Fruit fly (Drosophila melanogaster) whole organism, embryonic: Measurements from ENCODE around the gene Eig71Ej.

Experiments used
- ATbp ChIP-seq: fragments of 200-800 bp; sonication (Bioruptor generic); optimal IDR thresholded peaks from 2 replicates; lab custom pipeline; 2017; ENCODE audit warnings: missing biosample characterization, mild to moderate bottlenecking, missing genetic modification characterization, missing genetic modification reagents
- Ada2b ChIP-seq: fragments of 200-800 bp; sonication (Bioruptor generic); IDR thresholded peaks from 2 replicates; pipeline ENCODE4 v1.3.6; 2022; ENCODE audit warnings: missing biosample characterization, missing genetic modification characterization
- Antp ChIP-seq: fragments of 200-800 bp; sonication (Bioruptor generic); optimal IDR thresholded peaks from 3 replicates; lab custom pipeline; 2016; ENCODE audit warnings: missing biosample characterization, missing genetic modification characterization
- Asciz ChIP-seq: fragments of 200-800 bp; sonication (Bioruptor generic); optimal IDR thresholded peaks from 2 replicates; lab custom pipeline; 2017; ENCODE audit warnings: missing biosample characterization, mild to moderate bottlenecking, missing genetic modification characterization, missing genetic modification reagents
- B-H1 ChIP-seq: fragments of 200-800 bp; sonication (Bioruptor generic); IDR thresholded peaks from 3 replicates; pipeline ENCODE4 v1.3.6; 2022; ENCODE audit warnings: missing biosample characterization, missing genetic modification characterization
- CG10209 ChIP-seq: fragments of 200-800 bp; sonication (Bioruptor generic); optimal IDR thresholded peaks from 3 replicates; lab custom pipeline; 2017; ENCODE audit warnings: missing biosample characterization, mild to moderate bottlenecking, missing genetic modification characterization, missing genetic modification reagents
- CG1024 ChIP-seq: fragments of 200-800 bp; sonication (Bioruptor generic); IDR thresholded peaks from 2 replicates; pipeline ENCODE4 v1.3.6; 2022; ENCODE audit warnings: missing biosample characterization, missing genetic modification characterization
- CG10321 ChIP-seq: fragments of 200-800 bp; sonication (Bioruptor generic); IDR thresholded peaks from 2 replicates; pipeline ENCODE4 v1.3.6; 2022; ENCODE audit warnings: missing biosample characterization, missing genetic modification characterization
- CG11093 ChIP-seq: fragments of 200-800 bp; sonication (Bioruptor generic); IDR thresholded peaks from 3 replicates; pipeline ENCODE4 v1.3.6; 2022; ENCODE audit warnings: missing biosample characterization, missing genetic modification characterization
- CG11504 ChIP-seq: fragments of 200-800 bp; sonication (Bioruptor generic); optimal IDR thresholded peaks from 3 replicates; lab custom pipeline; 2019; ENCODE audit warnings: missing biosample characterization, mild to moderate bottlenecking, missing genetic modification characterization, moderate library complexity
- CG12659 ChIP-seq: fragments of 200-800 bp; sonication (Bioruptor generic); optimal IDR thresholded peaks from 3 replicates; lab custom pipeline; 2017; ENCODE audit warnings: mild to moderate bottlenecking, missing biosample characterization, missing genetic modification reagents, missing genetic modification characterization
- CG12769 ChIP-seq: fragments of 200-800 bp; sonication (Bioruptor generic); optimal IDR thresholded peaks from 2 replicates; lab custom pipeline; 2019; ENCODE audit warnings: missing biosample characterization, mild to moderate bottlenecking, missing genetic modification characterization, moderate library complexity
- CG12942 ChIP-seq: fragments of 200-800 bp; sonication (Bioruptor generic); optimal IDR thresholded peaks from 3 replicates; lab custom pipeline; 2016; ENCODE audit warnings: missing biosample characterization, missing genetic modification characterization
- CG15601 ChIP-seq: fragments of 200-800 bp; sonication (Bioruptor generic); optimal IDR thresholded peaks from 3 replicates; lab custom pipeline; 2019; ENCODE audit warnings: missing biosample characterization, mild to moderate bottlenecking, missing genetic modification characterization, moderate library complexity
- CG16863 ChIP-seq: fragments of 200-800 bp; sonication (Bioruptor generic); optimal IDR thresholded peaks from 3 replicates; lab custom pipeline; 2016; ENCODE audit warnings: missing biosample characterization, missing genetic modification characterization
- CG17186 ChIP-seq: fragments of 200-800 bp; sonication (Bioruptor generic); optimal IDR thresholded peaks from 3 replicates; lab custom pipeline; 2017; ENCODE audit warnings: missing biosample characterization, missing genetic modification reagents, missing genetic modification characterization
- CG18476 ChIP-seq: fragments of 200-800 bp; sonication (Bioruptor generic); optimal IDR thresholded peaks from 2 replicates; lab custom pipeline; 2016; ENCODE audit warnings: missing biosample characterization, mild to moderate bottlenecking, missing genetic modification characterization
- CG3407 ChIP-seq: fragments of 200-800 bp; sonication (Bioruptor generic); optimal IDR thresholded peaks from 2 replicates; lab custom pipeline; 2018; ENCODE audit warnings: missing biosample characterization, mild to moderate bottlenecking, missing genetic modification characterization
- CG6654 ChIP-seq: fragments of 200-800 bp; sonication (Bioruptor generic); optimal IDR thresholded peaks from 2 replicates; lab custom pipeline; 2017; ENCODE audit warnings: missing biosample characterization, mild to moderate bottlenecking, missing genetic modification characterization
- CG8388 ChIP-seq: fragments of 200-800 bp; sonication (Bioruptor generic); optimal IDR thresholded peaks from 2 replicates; lab custom pipeline; 2019; ENCODE audit warnings: missing biosample characterization, mild to moderate bottlenecking, missing genetic modification characterization, moderate library complexity
- CoRest ChIP-seq: fragments of 200-800 bp; sonication (Bioruptor generic); optimal IDR thresholded peaks from 3 replicates; lab custom pipeline; 2018; ENCODE audit warnings: missing biosample characterization, mild to moderate bottlenecking, missing genetic modification characterization, moderate library complexity
- Ets65A ChIP-seq: fragments of 200-800 bp; sonication (Bioruptor generic); peaks from one replicate; lab custom pipeline; 2016; ENCODE audit warnings: missing biosample characterization, missing genetic modification characterization
- HmgZ ChIP-seq: fragments of 200-800 bp; sonication (Bioruptor generic); optimal IDR thresholded peaks from 2 replicates; lab custom pipeline; 2018; ENCODE audit warnings: missing biosample characterization, mild to moderate bottlenecking, missing genetic modification characterization
- Hmr ChIP-seq: fragments of 200-800 bp; sonication (Bioruptor generic); optimal IDR thresholded peaks from 3 replicates; lab custom pipeline; 2017; ENCODE audit warnings: mild to moderate bottlenecking, missing biosample characterization, missing genetic modification reagents, missing genetic modification characterization
- Sry-δ ChIP-seq: fragments of 200-800 bp; sonication (Bioruptor generic); optimal IDR thresholded peaks from 2 replicates; lab custom pipeline; 2016; ENCODE audit warnings: missing biosample characterization, missing genetic modification characterization
- Trl ChIP-seq, 3 experiments: fragments of >200 bp in 2 of 3; fragments of 200-800 bp in 1 of 3; sonication (Bioruptor generic) in 1 of 3; optimal IDR thresholded peaks; 2 replicates in 1 of 3; 3 replicates in 2 of 3; lab custom pipeline; 2016 to 2017; ENCODE audit warnings: missing biosample characterization in 1 of 3, missing genetic modification characterization in 1 of 3
- Xbp1 ChIP-seq: fragments of 200-800 bp; sonication (Bioruptor generic); optimal IDR thresholded peaks from 3 replicates; lab custom pipeline; 2016; ENCODE audit warnings: missing biosample characterization, mild to moderate bottlenecking, missing genetic modification characterization
- aop ChIP-seq: fragments of 200-800 bp; sonication (Bioruptor generic); IDR thresholded peaks from 2 replicates; pipeline ENCODE4 v1.3.6; 2022; ENCODE audit warnings: missing biosample characterization, missing genetic modification characterization
- ase ChIP-seq: fragments of 200-800 bp; sonication (Bioruptor generic); IDR thresholded peaks from 3 replicates; pipeline ENCODE4 v1.3.6; 2022; ENCODE audit warnings: missing biosample characterization, missing genetic modification characterization
- bcd ChIP-seq: fragments of 200-800 bp; sonication (Bioruptor generic); optimal IDR thresholded peaks from 2 replicates; lab custom pipeline; 2017; ENCODE audit warnings: missing biosample characterization, mild to moderate bottlenecking, missing genetic modification characterization
- btn ChIP-seq: fragments of 200-800 bp; sonication (Bioruptor generic); optimal IDR thresholded peaks from 2 replicates; lab custom pipeline; 2016; ENCODE audit warnings: missing biosample characterization, missing genetic modification characterization
- chm ChIP-seq: fragments of 200-800 bp; sonication (Bioruptor generic); IDR thresholded peaks from 2 replicates; pipeline ENCODE4 v1.3.6; 2022; ENCODE audit warnings: missing biosample characterization, missing genetic modification characterization
- crol ChIP-seq: fragments of 200-800 bp; sonication (Bioruptor generic); IDR thresholded peaks from 2 replicates; pipeline ENCODE4 v1.3.6; 2022; ENCODE audit warnings: missing biosample characterization, missing genetic modification characterization
- dati ChIP-seq: fragments of 200-800 bp; sonication (Bioruptor generic); IDR thresholded peaks from 2 replicates; pipeline ENCODE4 v1.3.6; 2022; ENCODE audit warnings: missing biosample characterization, missing genetic modification characterization
- dpn ChIP-seq, 2 experiments: fragments of 200-800 bp; sonication (Bioruptor generic); optimal IDR thresholded peaks; 3 replicates each; lab custom pipeline; 2016; ENCODE audit warnings: missing biosample characterization in 2 of 2, missing genetic modification characterization in 2 of 2
- dysf ChIP-seq: fragments of 200-800 bp; sonication (Bioruptor generic); IDR thresholded peaks from 3 replicates; pipeline ENCODE4 v1.3.6; 2022; ENCODE audit warnings: missing biosample characterization, missing genetic modification characterization
- hkb ChIP-seq, 2 experiments: fragments of 200-800 bp in 1 of 2; fragments of >200 bp in 1 of 2; sonication (Bioruptor generic) in 1 of 2; IDR thresholded peaks in 1 of 2; optimal IDR thresholded peaks in 1 of 2; 2 replicates each; pipeline versions ENCODE4 v1.3.6 to Lab custom; 2017 to 2022; ENCODE audit warnings: missing biosample characterization in 1 of 2, missing genetic modification characterization in 1 of 2
- jing ChIP-seq: fragments of 200-800 bp; sonication (Bioruptor generic); optimal IDR thresholded peaks from 2 replicates; lab custom pipeline; 2018; ENCODE audit warnings: missing biosample characterization, mild to moderate bottlenecking, missing genetic modification characterization
- nau ChIP-seq: fragments of 200-800 bp; sonication (Bioruptor generic); optimal IDR thresholded peaks from 3 replicates; lab custom pipeline; 2017; ENCODE audit warnings: missing biosample characterization, mild to moderate bottlenecking, missing genetic modification characterization, missing genetic modification reagents
- onecut ChIP-seq: fragments of 200-800 bp; sonication (Bioruptor generic); IDR thresholded peaks from 2 replicates; pipeline ENCODE4 v1.3.6; 2022; ENCODE audit warnings: missing biosample characterization, missing genetic modification characterization
- org-1 ChIP-seq: fragments of 200-800 bp; sonication (Bioruptor generic); optimal IDR thresholded peaks from 2 replicates; lab custom pipeline; 2017; ENCODE audit warnings: missing biosample characterization, missing genetic modification characterization
- otp ChIP-seq: fragments of 200-800 bp; sonication (Bioruptor generic); IDR thresholded peaks from 3 replicates; pipeline ENCODE4, ENCODE4 v1.3.6; 2022; ENCODE audit warnings: missing biosample characterization, missing genetic modification characterization
- pb ChIP-seq: fragments of 200-800 bp; sonication (Bioruptor generic); optimal IDR thresholded peaks from 3 replicates; lab custom pipeline; 2016; ENCODE audit warnings: missing biosample characterization, missing genetic modification characterization
- ranshi ChIP-seq: fragments of 200-800 bp; sonication (Bioruptor generic); IDR thresholded peaks from 2 replicates; pipeline ENCODE4 v1.3.6; 2022; ENCODE audit warnings: missing biosample characterization, missing genetic modification characterization
- repo ChIP-seq: fragments of 200-800 bp; sonication (Bioruptor generic); optimal IDR thresholded peaks from 2 replicates; lab custom pipeline; 2016; ENCODE audit warnings: missing biosample characterization, missing genetic modification characterization
- ssp ChIP-seq: fragments of 200-800 bp; sonication (Bioruptor generic); IDR thresholded peaks from 2 replicates; pipeline ENCODE4 v1.3.6; 2022; ENCODE audit warnings: missing biosample characterization, missing genetic modification characterization
- toy ChIP-seq: fragments of 200-800 bp; sonication (Bioruptor generic); IDR thresholded peaks from 2 replicates; pipeline ENCODE4 v1.3.6; 2022; ENCODE audit warnings: missing biosample characterization, missing genetic modification characterization
- trem ChIP-seq: fragments of 200-800 bp; optimal IDR thresholded peaks from 3 replicates; lab custom pipeline; 2019; ENCODE audit warnings: missing biosample characterization, mild to moderate bottlenecking, missing genetic modification characterization, moderate library complexity
- ttk ChIP-seq: fragments of 200-800 bp; sonication (Bioruptor generic); IDR thresholded peaks from 2 replicates; pipeline ENCODE4 v2.1.2; 2022; ENCODE audit warnings: missing biosample characterization, missing genetic modification characterization
- tx ChIP-seq: fragments of 200-800 bp; sonication (Bioruptor generic); optimal IDR thresholded peaks from 2 replicates; lab custom pipeline; 2016; ENCODE audit warnings: missing biosample characterization, missing genetic modification characterization

Eig71Ej gene

DNA sequence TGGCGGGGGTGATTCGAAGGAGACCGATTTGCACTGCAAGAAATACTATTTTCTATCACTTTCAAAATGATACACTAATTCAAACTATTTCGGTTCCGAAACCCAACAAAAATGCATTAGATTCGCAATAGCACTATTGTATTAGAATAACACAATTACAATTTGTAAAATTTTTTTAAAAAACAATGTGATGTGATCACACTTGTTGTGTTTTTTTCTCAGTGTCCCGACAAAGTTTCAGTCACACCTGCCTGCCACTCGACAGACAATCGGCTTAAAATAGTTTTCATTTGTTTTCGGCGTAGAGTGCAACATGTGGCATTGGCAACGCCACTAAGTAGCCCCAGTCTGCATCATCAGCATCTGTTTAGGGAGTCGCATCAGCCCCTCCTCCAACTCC, 14.3 kb upstream of the Eig71Ej start (continued):
- TF ChIP-seq CG3407 (GFP tag; lab: Kevin White, UChicago) (peak; percentile 60), btn (peak; percentile 59), CG6654 (GFP tag; lab: Kevin White, UChicago) (peak; percentile 46), CG17186 (GFP tag; lab: Kevin White, UChicago) (peak; percentile 62), CG18476 (peak; percentile 51), ttk (GFP tag; lab: Robert Waterston, UW) (peak; percentile 55; the same call in 1 of the 2 replicates), toy (no peak), Xbp1 (peak; percentile 62), nau (GFP tag; lab: Kevin White, UChicago) (peak; percentile 67), Hmr (GFP tag; lab: Kevin White, UChicago) (no peak), aop (GFP tag; lab: Robert Waterston, UW) (no peak), trem (tag; lab: Kevin White, UChicago) (peak; percentile 86), dati (GFP tag; lab: Robert Waterston, UW) (0 out of 2 replicates have a peak, but pooled peaks have one; percentile 32), CG8388 (GFP tag; lab: Kevin White, UChicago) (peak; percentile 79), crol (peak; percentile 64), otp (peak; percentile 79; the same call in 2 of the 3 replicates), CG15601 (peak; percentile 81), hkb (optimal IDR thresholded peaks at IDR 0.05; lab: Kevin White, UChicago) (no peak), hkb (GFP tag; IDR thresholded peaks at IDR 0.05; lab: Robert Waterston, UW) (peak; percentile 51), org-1 (GFP tag; lab: Kevin White, UChicago) (peak; percentile 71), Ets65A (peak; percentile 94), CG12659 (peak; percentile 25), B-H1 (GFP tag; lab: Robert Waterston, UW) (no peak), CG10209 (GFP tag; lab: Kevin White, UChicago) (peak; percentile 65), ATbp (GFP tag; lab: Kevin White, UChicago) (peak; percentile 50), ssp (GFP tag; lab: Robert Waterston, UW) (peak; percentile 36), CG1024 (GFP tag; lab: Robert Waterston, UW) (peak; percentile 42), tx (GFP tag; lab: Kevin White, UChicago) (peak; percentile 9), jing (GFP tag; lab: Kevin White, UChicago) (peak; percentile 50), CG12942 (peak; percentile 52), Sry-δ (GFP tag; lab: Kevin White, UChicago) (peak; percentile 21), CoRest (peak; percentile 71), Asciz (peak; percentile 42), dysf (GFP tag; lab: Robert Waterston, UW) (peak; percentile 28; the same call in 1 of the 3 replicates), ranshi (GFP tag; lab: Robert Waterston, UW) (peak; percentile 12; the same call in 1 of the 2 replicates), pb (GFP tag; lab: Kevin White, UChicago) (no peak), CG12769 (tag; lab: Kevin White, UChicago) (peak; percentile 5), CG10321 (no peak), bcd (GFP tag; lab: Kevin White, UChicago) (peak; percentile 55), chm (GFP tag; lab: Robert Waterston, UW) (peak; percentile 74; the same call in 1 of the 2 replicates), repo (GFP tag; lab: Kevin White, UChicago) (peak; percentile 26), onecut (GFP tag; lab: Robert Waterston, UW) (0 out of 2 replicates have a peak, but pooled peaks have one; percentile 22), Trl (optimal IDR thresholded peaks at IDR 0.05; lab: Kevin White, UChicago) (no peak), Trl (GFP tag; optimal IDR thresholded peaks at IDR 0.05; lab: Kevin White, UChicago) (peak; percentile 70), CG11504 (tag; lab: Kevin White, UChicago) (peak; percentile 60), HmgZ (tag; lab: Kevin White, UChicago) (no peak), CG16863 (peak; percentile 58), Antp (peak; percentile 40), ase (GFP tag; lab: Robert Waterston, UW) (peak; percentile 25; the same call in 1 of the 3 replicates), CG11093 (GFP tag; lab: Robert Waterston, UW) (0 out of 3 replicates have a peak, but pooled peaks have one; percentile 10), dpn (GFP tag; optimal IDR thresholded peaks at IDR 0.05; lab: Kevin White, UChicago) (peak; percentile 48 to 53), Ada2b (GFP tag; lab: Robert Waterston, UW) (no peak)
